Worm (Caenorhabditis elegans): Measurements from ENCODE around the gene C35A5.3.

DNA sequence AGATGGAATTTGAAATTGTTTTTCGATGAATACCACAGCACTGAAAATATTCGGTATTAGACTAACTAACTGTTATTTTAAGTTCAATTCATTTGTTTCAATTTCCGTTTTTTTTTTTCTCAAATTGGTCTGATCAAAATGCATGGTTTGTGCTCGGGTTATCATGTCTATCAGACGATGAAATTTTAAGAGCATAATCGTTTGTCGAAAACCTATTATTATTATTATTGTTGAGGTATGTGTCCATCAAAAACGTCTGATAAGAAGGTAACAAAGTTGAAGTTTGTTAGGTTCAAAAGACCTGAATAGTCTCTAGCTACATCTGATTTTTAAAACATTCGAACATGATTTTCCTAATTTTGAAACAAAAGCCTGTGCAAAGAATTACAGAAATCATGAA lies 17.2 kb downstream of the C35A5.3 start:
- TF ChIP-seq him-1 (tag; optimal IDR thresholded peaks at IDR 0.05) (no peak), dao-5 (tag; optimal IDR thresholded peaks at IDR 0.05) (no peak)
